Worm (Caenorhabditis elegans) whole organism, L1 larva: ENCODE measurements around the gene acs-7.

Experiments used
- ama-1 ChIP-seq: fragments of 150-350 bp; optimal IDR thresholded peaks from 2 replicates; lab custom pipeline; 2014
- lir-3 ChIP-seq: sonication (generic microtip); optimal IDR thresholded peaks from 2 replicates; lab custom pipeline; 2016; ENCODE audit warnings: mild to moderate bottlenecking, missing genetic modification characterization, moderate library complexity, missing compliant biosample characterization; ENCODE audit not compliant: poor library complexity
- nhr-28 ChIP-seq: fragments of 150-350 bp; optimal IDR thresholded peaks from 2 replicates; lab custom pipeline; 2014; ENCODE audit warnings: missing biosample characterization, missing genetic modification characterization
- nhr-77 ChIP-seq: fragments of 150-350 bp; optimal IDR thresholded peaks from 2 replicates; lab custom pipeline; 2014; ENCODE audit warnings: missing biosample characterization, missing genetic modification characterization
- tlp-1 ChIP-seq: fragments of 150-350 bp; optimal IDR thresholded peaks from 2 replicates; lab custom pipeline; 2014; ENCODE audit warnings: missing biosample characterization, missing genetic modification characterization

- TF ChIP-seq nhr-28 (tag; lab: Kevin White, UChicago) (no peak), nhr-77 (tag; lab: Kevin White, UChicago) (no peak), lir-3 (no peak), tlp-1 (tag; lab: Kevin White, UChicago) (no peak), ama-1 (lab: Kevin White, UChicago) (no peak)
These were observed 45.2 kb upstream of the acs-7 start, which contains the start of gene T26C5.5 for ce11 chrII:9246648-9247047.
